Worm (Caenorhabditis elegans): ENCODE measurements around the gene F28E10.1.

DNA sequence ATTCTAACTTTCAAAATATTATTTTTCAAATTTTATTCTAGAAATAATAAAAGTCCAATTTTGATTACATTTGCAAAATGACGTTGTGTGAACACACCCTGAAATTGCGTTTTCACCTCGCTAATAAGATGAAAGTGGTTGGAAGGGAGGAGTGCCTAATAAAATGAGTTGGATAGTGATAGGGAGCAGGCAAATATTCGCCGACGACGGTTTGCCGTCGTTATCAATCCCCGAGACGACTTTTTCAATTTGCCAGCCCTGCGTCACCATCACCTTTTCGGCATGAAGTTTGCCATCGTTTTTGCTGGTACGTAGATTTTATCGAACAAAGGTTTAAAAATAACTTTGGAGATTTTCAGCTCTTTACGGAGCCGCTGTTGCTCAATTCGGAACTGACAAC is 37.0 kb downstream of the F28E10.1 start, which contains the start of gene nspg-10:
- no peak for TF ChIP-seq him-1 (tag; optimal IDR thresholded peaks at IDR 0.05)
- no peak for TF ChIP-seq W03F9.2 (tag; optimal IDR thresholded peaks at IDR 0.05)
